Worm (Caenorhabditis elegans): ENCODE results near the gene rpap-2.

DNA sequence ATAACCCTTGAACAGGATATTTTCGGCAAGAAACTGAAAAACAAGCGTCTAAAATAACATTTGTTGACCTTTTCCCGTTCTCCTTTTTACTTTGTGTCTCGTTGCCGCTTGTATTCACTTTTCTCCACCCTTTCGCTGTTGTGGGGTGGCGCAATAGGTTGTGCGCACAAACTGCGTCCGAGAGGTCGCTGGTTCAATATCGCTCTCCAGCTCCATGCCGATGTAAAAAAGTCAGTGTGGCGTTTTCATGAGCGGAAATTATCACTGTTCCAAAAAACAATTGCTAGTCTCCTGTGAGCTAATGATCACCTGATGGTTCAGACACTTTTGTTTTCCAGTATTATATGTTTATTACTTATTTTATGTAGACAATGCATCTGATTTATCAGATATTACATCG, 30.2 kb upstream of the rpap-2 start:
- TF ChIP-seq nhr-12 (tag; optimal IDR thresholded peaks at IDR 0.05) (no peak), lsy-2 (tag; optimal IDR thresholded peaks at IDR 0.05) (peak; percentile 17), nhr-76 (tag; optimal IDR thresholded peaks at IDR 0.05) (no peak), mep-1 (tag; optimal IDR thresholded peaks at IDR 0.05) (no peak), nhr-237 (tag; optimal IDR thresholded peaks at IDR 0.05) (peak; percentile 21), pha-4 (tag; optimal IDR thresholded peaks at IDR 0.05) (peak; percentile 69), ceh-83 (GFP tag; optimal IDR thresholded peaks at IDR 0.05) (peak; percentile 53), blmp-1 (tag; optimal IDR thresholded peaks at IDR 0.05) (no peak), lin-13 (tag; optimal IDR thresholded peaks at IDR 0.05) (peak; percentile 34), unc-62 (GFP tag; optimal IDR thresholded peaks at IDR 0.05) (peak; percentile 50), elt-1 (tag; optimal IDR thresholded peaks at IDR 0.05; ENCODE audit: borderline replicate concordance, insufficient read depth) (peak; percentile 28), sptf-1 (tag; optimal IDR thresholded peaks at IDR 0.05) (peak; percentile 96), ces-1 (GFP tag; optimal IDR thresholded peaks at IDR 0.05) (no peak), elt-3 (tag; optimal IDR thresholded peaks at IDR 0.05) (peak; percentile 45)
